Worm (Caenorhabditis elegans) whole organism, midembryonic: Measurements from ENCODE around the gene Y48A6B.3.

Experiments
- T22C8.4 ChIP-seq: fragments of 200-800 bp; sonication (Bioruptor generic); IDR thresholded peaks from 2 replicates; pipeline ENCODE4 v1.3.6; 2022; ENCODE audit warnings: missing genetic modification characterization, missing compliant biosample characterization
- cog-1 ChIP-seq: sonication (generic microtip); optimal IDR thresholded peaks from 2 replicates; lab custom pipeline; 2016; ENCODE audit warnings: missing genetic modification characterization, missing compliant biosample characterization
- flt-1 ChIP-seq: fragments of 200-800 bp; sonication (Bioruptor generic); IDR thresholded peaks from 2 replicates; pipeline ENCODE4 v1.3.6; 2022; ENCODE audit warnings: missing genetic modification characterization, missing compliant biosample characterization
- med-1 ChIP-seq: sonication (generic microtip); optimal IDR thresholded peaks from 2 replicates; lab custom pipeline; 2017; ENCODE audit warnings: missing genetic modification characterization, mild to moderate bottlenecking, missing compliant biosample characterization, antibody characterized with exemption, missing genetic modification reagents; ENCODE audit not compliant: insufficient read depth
- ref-1 ChIP-seq: fragments of 200-800 bp; sonication (Bioruptor generic); conservative IDR thresholded peaks from 2 replicates; pipeline ENCODE4 v1.3.6; 2022; ENCODE audit warnings: missing genetic modification reagents, missing genetic modification characterization, missing compliant biosample characterization
- ztf-29 ChIP-seq: fragments of 200-800 bp; sonication (Bioruptor generic); IDR thresholded peaks from 2 replicates; pipeline ENCODE4 v1.3.6; 2022; ENCODE audit warnings: missing genetic modification reagents, missing genetic modification characterization, missing compliant biosample characterization

- TF ChIP-seq T22C8.4 = no peak
- TF ChIP-seq cog-1 (tag; lab: Kevin White, UChicago) = no peak
- TF ChIP-seq ref-1 (GFP tag; lab: Robert Waterston, UW) = no peak
- no peak for TF ChIP-seq med-1 (GFP tag; lab: Kevin White, UChicago)
- no peak for TF ChIP-seq ztf-29 (GFP tag; lab: Robert Waterston, UW)
- no peak for TF ChIP-seq flt-1
These were observed 26.5 kb upstream of the Y48A6B.3 start for ce11 chrIII:10981555-10981954.
